Fruit fly (Drosophila melanogaster): ENCODE results near the gene HINT1.

HINT1 gene

dm6 chr2L:2812137-2812536 lies 42.2 kb downstream of the HINT1 start, which contains the start of gene CG2964:
TSS of gene CG2964 (plus strand) at chr2L:2812437.
- no peak for TF ChIP-seq Pif1A (GFP tag; optimal IDR thresholded peaks at IDR 0.05)
- TF ChIP-seq CG14655 (GFP tag; optimal IDR thresholded peaks at IDR 0.05): no peak
- TF ChIP-seq CG4496 (GFP tag; IDR thresholded peaks at IDR 0.05): no peak
- no peak for TF ChIP-seq CG8301 (tag; optimal IDR thresholded peaks at IDR 0.05)
- no peak for TF ChIP-seq CG8159 (tag; optimal IDR thresholded peaks at IDR 0.05)
- TF ChIP-seq Snoo (tag; optimal IDR thresholded peaks at IDR 0.05): no peak
- no peak for TF ChIP-seq gl (tag; optimal IDR thresholded peaks at IDR 0.05)
- TF ChIP-seq CG17806 (tag; optimal IDR thresholded peaks at IDR 0.05): no peak
- TF ChIP-seq Pif1B (GFP tag; optimal IDR thresholded peaks at IDR 0.05): no peak
- no peak for TF ChIP-seq CG34367 (tag; optimal IDR thresholded peaks at IDR 0.05)
- TF ChIP-seq fd96Ca (GFP tag; IDR thresholded peaks at IDR 0.05): no peak
- no peak for TF ChIP-seq CG10348 (GFP tag; IDR thresholded peaks at IDR 0.05)
- TF ChIP-seq CG13204 (GFP tag; optimal IDR thresholded peaks at IDR 0.05): no peak

dm6 chr2L:2815673-2816072 lies 45.7 kb downstream of the HINT1 start, which contains the start of gene G6P:
TSS of gene G6P (minus strand) at chr2L:2815760.
- TF ChIP-seq CG32121 (GFP tag; IDR thresholded peaks at IDR 0.05): no peak
- no peak for TF ChIP-seq Snoo (tag; optimal IDR thresholded peaks at IDR 0.05)
- TF ChIP-seq Ets98B (GFP tag; IDR thresholded peaks at IDR 0.05): no peak
- TF ChIP-seq CG4496 (GFP tag; IDR thresholded peaks at IDR 0.05): no peak
- TF ChIP-seq Pif1B (GFP tag; optimal IDR thresholded peaks at IDR 0.05): no peak
- no peak for TF ChIP-seq CG34367 (tag; optimal IDR thresholded peaks at IDR 0.05)
- no peak for TF ChIP-seq CG12605 (GFP tag; IDR thresholded peaks at IDR 0.05)
- TF ChIP-seq gl (tag; optimal IDR thresholded peaks at IDR 0.05): no peak
- TF ChIP-seq CG8159 (tag; optimal IDR thresholded peaks at IDR 0.05): no peak
- TF ChIP-seq CG8301 (tag; optimal IDR thresholded peaks at IDR 0.05): no peak
- TF ChIP-seq CG14655 (GFP tag; optimal IDR thresholded peaks at IDR 0.05): no peak
- TF ChIP-seq CG10348 (GFP tag; IDR thresholded peaks at IDR 0.05): no peak
- no peak for TF ChIP-seq fd96Ca (GFP tag; IDR thresholded peaks at IDR 0.05)
- no peak for TF ChIP-seq CG17806 (tag; optimal IDR thresholded peaks at IDR 0.05)
- TF ChIP-seq CG9948 (tag; optimal IDR thresholded peaks at IDR 0.05): no peak
- TF ChIP-seq EcR (GFP tag; optimal IDR thresholded peaks at IDR 0.05): no peak
- TF ChIP-seq Pif1A (GFP tag; optimal IDR thresholded peaks at IDR 0.05): no peak
